Fruit fly (Drosophila melanogaster): ENCODE data around the gene CG13933.
A peak's percentile ranks its signal among the peaks of the same experiment; 100 is the strongest.

CG13933 gene

DNA sequence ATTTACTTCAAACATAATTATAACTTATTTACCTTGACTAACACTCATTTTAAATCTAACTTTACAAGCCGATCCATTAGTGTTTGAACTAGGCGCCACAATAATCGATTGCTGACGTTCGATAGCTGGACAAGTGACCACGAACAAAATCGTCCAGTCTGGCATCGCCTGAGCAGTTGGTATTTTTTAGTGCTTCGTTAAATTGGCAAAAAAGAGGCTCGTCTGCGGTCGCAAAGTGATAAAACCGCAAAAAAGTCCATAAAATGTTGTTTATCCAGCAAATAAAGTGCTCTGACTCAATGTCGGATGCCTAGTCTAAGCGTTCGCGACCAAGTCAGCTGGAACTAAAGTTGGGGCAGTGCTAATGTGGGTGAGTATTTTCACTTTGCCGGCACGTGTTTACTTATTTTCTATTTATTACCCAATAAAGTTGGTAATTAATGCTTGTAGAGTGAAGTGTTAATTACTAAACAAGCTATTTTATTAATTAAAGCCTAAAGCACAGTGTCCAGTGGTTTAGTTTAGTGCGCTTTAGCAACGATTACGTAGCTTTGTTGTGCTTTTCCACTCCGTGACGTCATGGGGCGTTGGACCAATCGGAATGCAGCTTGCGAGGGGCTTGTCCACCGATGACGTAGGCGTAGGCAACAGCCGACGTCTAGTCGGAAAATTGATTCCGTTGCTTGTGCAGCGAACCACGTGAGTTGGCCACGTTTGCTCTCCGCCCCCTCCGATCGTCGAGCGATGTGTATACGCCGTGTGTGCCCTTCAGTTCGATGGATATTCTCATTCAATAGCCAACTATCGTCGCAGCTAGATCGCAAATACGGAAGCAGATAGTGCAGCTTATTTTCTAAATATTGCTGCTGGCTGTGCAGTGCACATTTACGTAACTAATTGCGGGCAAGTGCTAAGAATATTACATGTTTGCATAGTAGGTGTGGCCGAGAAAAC lies 36.3 kb downstream of the CG13933 start, which contains the start of gene Gk2 (continued):
- TF ChIP-seq Abd-B (GFP tag; optimal IDR thresholded peaks at IDR 0.05) (peak; percentile 44), nerfin-2 (GFP tag; IDR thresholded peaks at IDR 0.05; ENCODE audit: partially characterized antibody) (peak; percentile 38; the same call in 1 of the 2 replicates), lilli (GFP tag; optimal IDR thresholded peaks at IDR 0.05) (no peak), CG17328 (GFP tag; IDR thresholded peaks at IDR 0.05) (0 out of 2 replicates have a peak, but pooled peaks have one; percentile 13), Awh (GFP tag; IDR thresholded peaks at IDR 0.05) (no peak), Hr3 (GFP tag; optimal IDR thresholded peaks at IDR 0.05) (no peak), Atf3 (GFP tag; optimal IDR thresholded peaks at IDR 0.05) (no peak), unc-4 (GFP tag; IDR thresholded peaks at IDR 0.05; ENCODE audit: partially characterized antibody) (peak; percentile 49; the same call in 1 of the 2 replicates), Deaf1 (tag; optimal IDR thresholded peaks at IDR 0.05) (peak; percentile 47), CG3847 (GFP tag; IDR thresholded peaks at IDR 0.05) (peak; percentile 40), CG13287 (GFP tag; IDR thresholded peaks at IDR 0.05; ENCODE audit: partially characterized antibody) (peak; percentile 72), CG17361 (GFP tag; IDR thresholded peaks at IDR 0.05) (peak; percentile 27; the same call in 1 of the 3 replicates), CG3163 (GFP tag; optimal IDR thresholded peaks at IDR 0.05) (no peak), sr (GFP tag; IDR thresholded peaks at IDR 0.05) (peak; percentile 35; the same call in 1 of the 3 replicates), CG10979 (tag; optimal IDR thresholded peaks at IDR 0.05) (no peak), tna (GFP tag; IDR thresholded peaks at IDR 0.05; ENCODE audit: partially characterized antibody) (peak; percentile 50; the same call in 1 of the 2 replicates), Nf-YC (tag; optimal IDR thresholded peaks at IDR 0.05) (peak; percentile 96), cato (GFP tag; optimal IDR thresholded peaks at IDR 0.05; ENCODE audit: borderline replicate concordance) (no peak), Myb (GFP tag; optimal IDR thresholded peaks at IDR 0.05) (peak; percentile 58), NC2α (GFP tag; optimal IDR thresholded peaks at IDR 0.05) (no peak), CG2199 (GFP tag; IDR thresholded peaks at IDR 0.05) (no peak), gfzf (GFP tag; optimal IDR thresholded peaks at IDR 0.05) (peak; percentile 90), Nf-YB (GFP tag; optimal IDR thresholded peaks at IDR 0.05) (peak; percentile 96), trem (tag; optimal IDR thresholded peaks at IDR 0.05) (peak; percentile 59), CG13894 (tag; optimal IDR thresholded peaks at IDR 0.05) (peak; percentile 23), Ets97D (GFP tag; optimal IDR thresholded peaks at IDR 0.05) (peak; percentile 55), BtbVII (GFP tag; optimal IDR thresholded peaks at IDR 0.05) (peak; percentile 58), pros (GFP tag; optimal IDR thresholded peaks at IDR 0.05) (no peak), da (GFP tag; optimal IDR thresholded peaks at IDR 0.05) (no peak), CG15514 (GFP tag; optimal IDR thresholded peaks at IDR 0.05) (peak; percentile 35), pzg (GFP tag; optimal IDR thresholded peaks at IDR 0.05) (peak; percentile 86), Opbp (GFP tag; IDR thresholded peaks at IDR 0.05; ENCODE audit: partially characterized antibody) (0 out of 3 replicates have a peak, but pooled peaks have one; percentile 47), Hmx (GFP tag; optimal IDR thresholded peaks at IDR 0.05) (no peak), CG1603 (tag; optimal IDR thresholded peaks at IDR 0.05) (peak; percentile 69), sens (GFP tag) (peak; percentile 72), luna (GFP tag; optimal IDR thresholded peaks at IDR 0.05) (no peak), Vsx1 (GFP tag; optimal IDR thresholded peaks at IDR 0.05) (peak; percentile 10), CG8290 (GFP tag; optimal IDR thresholded peaks at IDR 0.05) (no peak), CG8290 (tag; optimal IDR thresholded peaks at IDR 0.05) (peak in 1 of 2 experiments; percentile 11), amos (GFP tag; IDR thresholded peaks at IDR 0.05; ENCODE audit: partially characterized antibody) (peak; percentile 57; the same call in 1 of the 2 replicates), CG34422 (GFP tag; IDR thresholded peaks at IDR 0.05) (no peak), CG10654 (GFP tag; optimal IDR thresholded peaks at IDR 0.05) (no peak), fu2 (GFP tag; optimal IDR thresholded peaks at IDR 0.05) (no peak), lbe (GFP tag; optimal IDR thresholded peaks at IDR 0.05) (no peak), eyg (GFP tag; optimal IDR thresholded peaks at IDR 0.05) (no peak), CHES-1-like (GFP tag; optimal IDR thresholded peaks at IDR 0.05) (no peak), eve (GFP tag; optimal IDR thresholded peaks at IDR 0.05) (no peak), Mad (GFP tag; optimal IDR thresholded peaks at IDR 0.05) (no peak)
